Worm (Caenorhabditis elegans) whole organism, dauer: ENCODE measurements around the gene srh-257.

ENCODE experiments used
- unc-62 ChIP-seq: sonication (generic microtip); optimal IDR thresholded peaks from 2 replicates; lab custom pipeline; 2017; ENCODE audit warnings: missing biosample characterization, missing genetic modification reagents, missing genetic modification characterization

Gene srh-257

ce11 chrV:15443708-15444107, 36.7 kb downstream of the srh-257 start, which contains the start of gene T26H5.10:
T26H5.10 (minus strand) TSS chrV:15443808.
- TF ChIP-seq unc-62: no peak

ce11 chrV:15444188-15444587, 37.2 kb downstream of the srh-257 start, which contains the start of gene T26H5.11:
T26H5.11 (minus strand) TSS chrV:15444288.
- TF ChIP-seq unc-62: no peak

ce11 chrV:15444615-15445014, 37.6 kb downstream of the srh-257 start, which contains the start of gene T26H5.9:
T26H5.9 (plus strand) TSS chrV:15444916.
- no peak for TF ChIP-seq unc-62

- no peak for TF ChIP-seq unc-62
Measured at ce11 chrV:15445437-15445836, 38.4 kb downstream of the srh-257 start, which contains the start of gene srh-239. srh-239 (plus strand) TSS chrV:15445737.

ce11 chrV:15448408-15448807, 41.4 kb downstream of the srh-257 start, which contains the start of gene T26H5.4:
T26H5.4 (minus strand) TSS chrV:15448701.
- no peak for TF ChIP-seq unc-62

ce11 chrV:15448865-15449264, 41.8 kb downstream of the srh-257 start, which contains the start of gene T26H5.14:
T26H5.14 (plus strand) TSS chrV:15449165.
- no peak for TF ChIP-seq unc-62

- no peak for TF ChIP-seq unc-62
Measured at ce11 chrV:15451421-15451820, 44.4 kb downstream of the srh-257 start, which contains the start of gene srw-33. srw-33 (minus strand) TSS chrV:15451521.

ce11 chrV:15454322-15454721, 47.3 kb downstream of the srh-257 start:
- no peak for TF ChIP-seq unc-62

- no peak for TF ChIP-seq unc-62
Measured at ce11 chrV:15459088-15459487, 52.1 kb downstream of the srh-257 start, which contains the start of gene str-71. str-71 (minus strand) TSS chrV:15459188.
